Fruit fly (Drosophila melanogaster): ENCODE measurements around the gene Rtc1.

DNA sequence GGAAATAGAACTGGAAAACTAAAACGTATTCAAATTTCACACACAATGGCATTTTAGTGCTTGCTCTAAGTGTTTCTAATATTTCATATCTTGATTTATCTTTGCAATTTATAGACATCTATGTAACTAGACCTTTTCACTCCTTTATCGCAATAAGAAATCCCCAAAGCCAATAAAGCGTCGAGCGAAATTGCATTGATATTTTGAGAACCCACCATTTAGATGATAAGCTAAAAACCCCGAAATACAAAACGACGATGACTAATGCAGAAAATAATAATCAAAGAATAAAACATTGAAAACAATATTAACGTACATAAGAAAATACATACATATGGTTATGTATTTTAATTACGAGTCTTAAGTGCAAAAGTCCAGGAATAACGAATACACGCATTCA is 21.6 kb downstream of the Rtc1 start:
- TF ChIP-seq CG14655 (GFP tag; optimal IDR thresholded peaks at IDR 0.05), result no peak
- TF ChIP-seq Pif1A (GFP tag; optimal IDR thresholded peaks at IDR 0.05), result no peak
- TF ChIP-seq CG4496 (GFP tag; IDR thresholded peaks at IDR 0.05), result no peak
- no peak for TF ChIP-seq CG10348 (GFP tag; IDR thresholded peaks at IDR 0.05)
- TF ChIP-seq CG8301 (tag; optimal IDR thresholded peaks at IDR 0.05), result no peak
- TF ChIP-seq Ets98B (GFP tag; IDR thresholded peaks at IDR 0.05), result no peak
- TF ChIP-seq CG17806 (tag; optimal IDR thresholded peaks at IDR 0.05), result no peak

All from whole organism, pupa.